Fruit fly (Drosophila melanogaster): Measurements from ENCODE around the gene prt.

The prt gene

DNA sequence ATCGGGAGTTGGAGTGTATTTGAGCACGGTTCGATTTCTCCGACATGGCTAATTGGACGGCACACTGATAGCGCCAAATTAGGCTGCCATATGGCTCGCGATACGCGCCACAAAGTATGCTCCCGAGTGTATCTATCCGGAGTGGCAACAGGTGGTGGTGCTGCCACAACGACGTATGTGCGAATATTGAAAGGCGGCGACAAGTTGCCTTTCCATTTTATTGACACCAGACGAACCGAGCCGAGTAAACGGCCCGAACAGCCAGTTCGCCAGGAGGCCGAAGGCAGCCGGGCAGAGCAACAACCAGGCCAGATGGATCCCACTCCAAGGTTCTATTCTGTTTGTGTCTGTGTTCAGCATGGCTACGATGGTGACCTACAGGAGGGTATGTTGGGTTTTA lies at the start of gene prt:
Gene prt (minus strand): TSS at position 193 of the 400 bp plus-strand sequence.
- TF ChIP-seq CG8478 (optimal IDR thresholded peaks at IDR 0.05): no peak
- TF ChIP-seq EcR (GFP tag; optimal IDR thresholded peaks at IDR 0.05): no peak
- TF ChIP-seq Dll (optimal IDR thresholded peaks at IDR 0.05): no peak
- TF ChIP-seq pan (optimal IDR thresholded peaks at IDR 0.05): no peak
- no peak for TF ChIP-seq psq (optimal IDR thresholded peaks at IDR 0.05)
- TF ChIP-seq usp (GFP tag; optimal IDR thresholded peaks at IDR 0.05): no peak

DNA sequence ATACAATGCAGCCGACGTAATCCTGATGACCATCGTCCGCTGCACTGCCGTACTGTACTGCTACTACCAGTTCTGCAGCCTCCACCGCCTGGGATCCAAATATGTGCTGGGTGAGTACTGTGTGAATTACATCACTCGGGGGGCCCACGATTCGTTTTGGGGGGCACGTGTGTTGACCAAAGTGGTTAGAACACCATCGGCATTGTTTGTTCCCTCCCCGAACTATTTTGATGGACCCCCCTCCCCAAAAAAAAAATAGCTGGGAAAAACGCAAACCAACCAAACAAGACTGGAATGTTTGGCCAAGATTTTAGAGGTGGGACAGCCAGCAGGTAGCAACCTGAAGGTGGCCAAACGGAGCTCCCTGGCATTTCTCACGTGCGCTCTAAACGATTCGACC lies 48.6 kb upstream of the prt start:
- TF ChIP-seq pan (optimal IDR thresholded peaks at IDR 0.05) (no peak), psq (optimal IDR thresholded peaks at IDR 0.05) (no peak), usp (GFP tag; optimal IDR thresholded peaks at IDR 0.05) (no peak), EcR (GFP tag; optimal IDR thresholded peaks at IDR 0.05) (no peak), Dll (optimal IDR thresholded peaks at IDR 0.05) (no peak), CG8478 (optimal IDR thresholded peaks at IDR 0.05) (no peak)

dm6 chr3R:23740968-23741367 lies 42.1 kb upstream of the prt start:
- TF ChIP-seq EcR (GFP tag; optimal IDR thresholded peaks at IDR 0.05) (no peak), pan (optimal IDR thresholded peaks at IDR 0.05) (no peak), Dll (optimal IDR thresholded peaks at IDR 0.05) (no peak), psq (optimal IDR thresholded peaks at IDR 0.05) (no peak), CG8478 (optimal IDR thresholded peaks at IDR 0.05) (no peak), usp (GFP tag; optimal IDR thresholded peaks at IDR 0.05) (no peak)

- TF ChIP-seq usp (GFP tag; optimal IDR thresholded peaks at IDR 0.05): no peak
- TF ChIP-seq Dll (optimal IDR thresholded peaks at IDR 0.05): no peak
- TF ChIP-seq pan (optimal IDR thresholded peaks at IDR 0.05): no peak
- TF ChIP-seq CG8478 (optimal IDR thresholded peaks at IDR 0.05): no peak
- TF ChIP-seq psq (optimal IDR thresholded peaks at IDR 0.05): no peak
- no peak for TF ChIP-seq EcR (GFP tag; optimal IDR thresholded peaks at IDR 0.05)
These were observed 39.1 kb upstream of the prt start for dm6 chr3R:23737676-23738574.

- TF ChIP-seq pan (optimal IDR thresholded peaks at IDR 0.05) (no peak), usp (GFP tag; optimal IDR thresholded peaks at IDR 0.05) (no peak), psq (optimal IDR thresholded peaks at IDR 0.05) (no peak), Dll (optimal IDR thresholded peaks at IDR 0.05) (no peak), CG8478 (optimal IDR thresholded peaks at IDR 0.05) (no peak), EcR (GFP tag; optimal IDR thresholded peaks at IDR 0.05) (no peak)
These were observed 37.5 kb upstream of the prt start for dm6 chr3R:23736365-23736764.

- TF ChIP-seq usp (GFP tag; optimal IDR thresholded peaks at IDR 0.05): no peak
- no peak for TF ChIP-seq pan (optimal IDR thresholded peaks at IDR 0.05)
- no peak for TF ChIP-seq psq (optimal IDR thresholded peaks at IDR 0.05)
- TF ChIP-seq CG8478 (optimal IDR thresholded peaks at IDR 0.05): no peak
- no peak for TF ChIP-seq EcR (GFP tag; optimal IDR thresholded peaks at IDR 0.05)
- TF ChIP-seq Dll (optimal IDR thresholded peaks at IDR 0.05): no peak
These were observed 36.8 kb upstream of the prt start for dm6 chr3R:23735648-23736047.

- TF ChIP-seq Dll (optimal IDR thresholded peaks at IDR 0.05): no peak
- no peak for TF ChIP-seq usp (GFP tag; optimal IDR thresholded peaks at IDR 0.05)
- no peak for TF ChIP-seq CG8478 (optimal IDR thresholded peaks at IDR 0.05)
- TF ChIP-seq EcR (GFP tag; optimal IDR thresholded peaks at IDR 0.05): no peak
- no peak for TF ChIP-seq pan (optimal IDR thresholded peaks at IDR 0.05)
- no peak for TF ChIP-seq psq (optimal IDR thresholded peaks at IDR 0.05)
These were observed 36.0 kb upstream of the prt start for dm6 chr3R:23734573-23735404.

- no peak for TF ChIP-seq CG8478 (optimal IDR thresholded peaks at IDR 0.05)
- TF ChIP-seq Dll (optimal IDR thresholded peaks at IDR 0.05): no peak
- TF ChIP-seq usp (GFP tag; optimal IDR thresholded peaks at IDR 0.05): no peak
- TF ChIP-seq psq (optimal IDR thresholded peaks at IDR 0.05): no peak
- no peak for TF ChIP-seq pan (optimal IDR thresholded peaks at IDR 0.05)
- no peak for TF ChIP-seq EcR (GFP tag; optimal IDR thresholded peaks at IDR 0.05)
These were observed 34.9 kb upstream of the prt start for dm6 chr3R:23733771-23734170.

dm6 chr3R:23732990-23733512 lies 34.2 kb upstream of the prt start, which contains the start of the genes Hmgcr and Rpn9:
TSS of gene Hmgcr (plus strand) at chr3R:23733324.
TSS of gene Rpn9 (minus strand) at chr3R:23733462.
- TF ChIP-seq EcR (GFP tag; optimal IDR thresholded peaks at IDR 0.05) (no peak), pan (optimal IDR thresholded peaks at IDR 0.05) (no peak), psq (optimal IDR thresholded peaks at IDR 0.05) (no peak), Dll (optimal IDR thresholded peaks at IDR 0.05) (no peak), usp (GFP tag; optimal IDR thresholded peaks at IDR 0.05) (no peak)

DNA sequence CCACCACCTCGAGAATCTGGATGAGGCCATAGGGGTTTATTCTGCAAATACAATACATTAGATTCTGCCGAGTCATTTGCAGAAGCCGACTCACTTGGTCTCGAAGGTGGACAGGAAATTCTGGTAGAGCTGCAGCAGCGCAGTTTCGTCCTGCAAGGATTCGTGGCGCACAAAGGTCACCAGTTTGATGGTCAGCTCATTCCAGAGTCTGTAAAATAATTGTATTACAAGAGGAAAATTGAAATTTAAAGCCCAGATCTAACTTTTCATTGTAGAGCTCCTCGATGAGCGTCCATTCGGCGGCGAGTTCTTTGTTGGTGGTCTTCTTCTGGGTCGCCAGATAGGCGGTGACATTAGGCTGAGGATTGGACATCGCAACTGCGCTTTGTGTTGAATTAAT lies 33.7 kb upstream of the prt start:
- TF ChIP-seq pan (optimal IDR thresholded peaks at IDR 0.05): no peak
- TF ChIP-seq usp (GFP tag; optimal IDR thresholded peaks at IDR 0.05): no peak
- no peak for TF ChIP-seq Dll (optimal IDR thresholded peaks at IDR 0.05)

- TF ChIP-seq CG8478 (optimal IDR thresholded peaks at IDR 0.05) (no peak), EcR (GFP tag; optimal IDR thresholded peaks at IDR 0.05) (no peak), pan (optimal IDR thresholded peaks at IDR 0.05) (no peak), psq (optimal IDR thresholded peaks at IDR 0.05) (no peak), Dll (optimal IDR thresholded peaks at IDR 0.05) (no peak), usp (GFP tag; optimal IDR thresholded peaks at IDR 0.05) (no peak)
These were observed 31.6 kb upstream of the prt start for dm6 chr3R:23730472-23730801.

All from whole organism.